Fruit fly (Drosophila melanogaster): Measurements from ENCODE around the gene CG15130.

- TF ChIP-seq CG12299 (tag; optimal IDR thresholded peaks at IDR 0.05) (no peak), CG12769 (tag; optimal IDR thresholded peaks at IDR 0.05) (no peak), pho (GFP tag; optimal IDR thresholded peaks at IDR 0.05) (no peak), jumu (GFP tag; optimal IDR thresholded peaks at IDR 0.05) (no peak)
Measured at dm6 chr2L:20473285-20473684, 48.8 kb upstream of the CG15130 start, which contains the start of gene CG43233.

Measured in whole organism, embryonic.